Fruit fly (Drosophila melanogaster): ENCODE results near the gene Tctp.

dm6 chr3R:11224478-11224877 is 14.4 kb downstream of the Tctp start:
- TF ChIP-seq CG32006 (GFP tag; optimal IDR thresholded peaks at IDR 0.05) (no peak), Ets21C (GFP tag; optimal IDR thresholded peaks at IDR 0.05) (no peak), eg (GFP tag; IDR thresholded peaks at IDR 0.05) (no peak), CG11902 (GFP tag; optimal IDR thresholded peaks at IDR 0.05) (no peak), Gug (GFP tag; IDR thresholded peaks at IDR 0.05) (no peak)
